Worm (Caenorhabditis elegans): ENCODE data around the gene fipr-15.

- no peak for TF ChIP-seq lsy-12 (tag; optimal IDR thresholded peaks at IDR 0.05)
- no peak for TF ChIP-seq elt-3 (tag; optimal IDR thresholded peaks at IDR 0.05)
- TF ChIP-seq mdl-1 (tag; optimal IDR thresholded peaks at IDR 0.05): no peak
- no peak for TF ChIP-seq R02D3.7 (tag; optimal IDR thresholded peaks at IDR 0.05)
These were observed 38.1 kb upstream of the fipr-15 start for ce11 chrIV:10842232-10842631.

All from whole organism, L3 larva.